Worm (Caenorhabditis elegans) whole organism, L1 larva: ENCODE results near the gene fbxb-53.

Source experiments
- C04F5.9 ChIP-seq: sonication (generic microtip); optimal IDR thresholded peaks from 2 replicates; lab custom pipeline; 2016; ENCODE audit warnings: missing genetic modification characterization, missing compliant biosample characterization
- blmp-1 ChIP-seq: fragments of 150-350 bp; optimal IDR thresholded peaks from 2 replicates; lab custom pipeline; 2014; ENCODE audit warnings: missing biosample characterization, missing genetic modification characterization
- ces-1 ChIP-seq: fragments of 150-350 bp; optimal IDR thresholded peaks from 2 replicates; lab custom pipeline; 2014; ENCODE audit warnings: missing biosample characterization, missing genetic modification reagents, missing genetic modification characterization
- elt-3 ChIP-seq, 6 experiments: fragments of 150-350 bp in 1 of 6; sonication (generic microtip); optimal IDR thresholded peaks; 2 replicates each; lab custom pipeline; 2017 to 2018; ENCODE audit warnings: missing biosample characterization in 6 of 6, missing genetic modification characterization in 6 of 6, inconsistent platforms in 1 of 6
- fkh-10 ChIP-seq: sonication (generic microtip); optimal IDR thresholded peaks from 2 replicates; lab custom pipeline; 2017; ENCODE audit warnings: missing biosample characterization, missing genetic modification reagents, missing genetic modification characterization
- lin-14 ChIP-seq: fragments of 200-800 bp; sonication (Bioruptor generic); optimal IDR thresholded peaks from 2 replicates; lab custom pipeline; 2018; ENCODE audit warnings: mild to moderate bottlenecking, missing genetic modification characterization, moderate library complexity, missing compliant biosample characterization
- mdl-1 ChIP-seq, 2 experiments: fragments of 150-350 bp; optimal IDR thresholded peaks; 2 replicates each; lab custom pipeline; 2014 to 2017; ENCODE audit warnings: missing biosample characterization in 2 of 2, missing genetic modification characterization in 2 of 2, inconsistent platforms in 1 of 2
- nhr-76 ChIP-seq: sonication (generic microtip); optimal IDR thresholded peaks from 2 replicates; lab custom pipeline; 2017; ENCODE audit warnings: missing biosample characterization, missing genetic modification characterization
- nhr-77 ChIP-seq: fragments of 150-350 bp; optimal IDR thresholded peaks from 2 replicates; lab custom pipeline; 2014; ENCODE audit warnings: missing biosample characterization, missing genetic modification characterization
- rnt-1 ChIP-seq: sonication (generic microtip); optimal IDR thresholded peaks from 2 replicates; lab custom pipeline; 2016; ENCODE audit warnings: mild to moderate bottlenecking, missing genetic modification characterization, moderate library complexity, missing compliant biosample characterization
- unc-130 ChIP-seq: fragments of 150-350 bp; optimal IDR thresholded peaks from 2 replicates; lab custom pipeline; 2017; ENCODE audit warnings: missing biosample characterization, missing genetic modification characterization, inconsistent platforms
- unc-30 ChIP-seq: sonication (generic microtip); optimal IDR thresholded peaks from 2 replicates; lab custom pipeline; 2017; ENCODE audit warnings: missing biosample characterization, missing genetic modification characterization
- unc-62 ChIP-seq: fragments of 150-350 bp; optimal IDR thresholded peaks from 2 replicates; lab custom pipeline; 2014; ENCODE audit warnings: missing biosample characterization, missing genetic modification reagents, missing genetic modification characterization
- xbp-1 ChIP-seq: sonication (generic microtip); optimal IDR thresholded peaks from 2 replicates; lab custom pipeline; 2016; ENCODE audit warnings: missing genetic modification characterization, missing compliant biosample characterization

DNA sequence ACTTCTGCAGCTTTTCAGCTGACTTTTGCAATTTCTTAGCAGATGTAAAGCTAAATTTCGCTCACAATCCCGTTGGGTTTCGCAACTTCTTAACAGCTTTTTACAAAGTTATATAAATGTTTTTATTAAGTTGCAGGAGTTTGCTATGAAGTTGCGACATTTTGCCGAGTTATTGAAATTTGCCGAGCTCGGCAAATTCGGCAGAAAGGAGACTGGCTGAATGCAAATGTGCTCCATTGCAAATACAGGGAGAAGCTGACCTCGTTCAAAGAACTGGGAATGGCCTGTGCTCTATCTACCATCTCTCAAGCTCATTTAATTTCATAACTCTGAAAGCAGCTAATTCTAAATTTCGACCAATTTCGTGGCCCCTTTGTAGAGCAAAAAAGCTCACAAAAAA lies 28.1 kb downstream of the fbxb-53 start, which contains the start of gene C08F1.11:
- TF ChIP-seq unc-62 (GFP tag; lab: Kevin White, UChicago) (no peak), C04F5.9 (tag; lab: Kevin White, UChicago) (no peak), unc-30 (no peak), lin-14 (GFP tag; lab: Kevin White, UChicago) (no peak), elt-3 (tag; optimal IDR thresholded peaks at IDR 0.05; lab: Kevin White, UChicago) (no peak), nhr-77 (tag; lab: Kevin White, UChicago) (no peak), rnt-1 (no peak), nhr-76 (no peak), unc-130 (tag; lab: Kevin White, UChicago) (no peak), ces-1 (no peak), xbp-1 (tag; lab: Kevin White, UChicago) (no peak), blmp-1 (tag; lab: Kevin White, UChicago) (no peak), mdl-1 (tag; optimal IDR thresholded peaks at IDR 0.05; lab: Kevin White, UChicago) (no peak), fkh-10 (no peak)
